Worm (Caenorhabditis elegans) whole organism, early embryonic: ENCODE measurements around the gene ubxn-4.

Source experiments
- B0310.2 ChIP-seq: sonication (generic microtip); optimal IDR thresholded peaks from 2 replicates; lab custom pipeline; 2016; ENCODE audit warnings: mild to moderate bottlenecking, missing genetic modification characterization, missing compliant biosample characterization
- ama-1 ChIP-seq: fragments of 150-350 bp; optimal IDR thresholded peaks from 2 replicates; lab custom pipeline; 2014
- ceh-13 ChIP-seq: fragments of 200-800 bp; sonication (Bioruptor generic); optimal IDR thresholded peaks from 2 replicates; lab custom pipeline; 2018; ENCODE audit warnings: mild to moderate bottlenecking, missing genetic modification characterization, missing compliant biosample characterization
- ceh-36 ChIP-seq: sonication (generic microtip); optimal IDR thresholded peaks from 2 replicates; lab custom pipeline; 2016; ENCODE audit warnings: missing genetic modification characterization, inconsistent platforms, missing compliant biosample characterization
- ets-7 ChIP-seq: sonication (generic microtip); optimal IDR thresholded peaks from 2 replicates; lab custom pipeline; 2016; ENCODE audit warnings: missing genotype, missing genetic modification characterization, missing compliant biosample characterization
- flt-1 ChIP-seq: fragments of 200-800 bp; sonication (Bioruptor generic); IDR thresholded peaks from 2 replicates; pipeline ENCODE4 v1.3.6; 2022; ENCODE audit warnings: missing genetic modification characterization, missing compliant biosample characterization
- pes-1 ChIP-seq: fragments of 200-800 bp; sonication (Bioruptor generic); IDR thresholded peaks from 2 replicates; pipeline ENCODE4 v1.3.6; 2022; ENCODE audit warnings: missing genetic modification reagents, missing genetic modification characterization, missing compliant biosample characterization
- scrt-1 ChIP-seq: fragments of 200-800 bp; sonication (Bioruptor generic); IDR thresholded peaks from 2 replicates; pipeline ENCODE4 v1.3.6; 2022; ENCODE audit warnings: missing genetic modification characterization, missing compliant biosample characterization
- sea-1 ChIP-seq: fragments of 200-800 bp; sonication (Bioruptor generic); conservative IDR thresholded peaks from 2 replicates; pipeline ENCODE4 v1.3.6; 2022; ENCODE audit warnings: missing genetic modification characterization, missing compliant biosample characterization
- tbx-11 ChIP-seq: fragments of 200-800 bp; sonication (Bioruptor generic); IDR thresholded peaks from 2 replicates; pipeline ENCODE4 v1.3.6; 2022; ENCODE audit warnings: missing genetic modification characterization, missing compliant biosample characterization
- tbx-37 ChIP-seq: fragments of 200-800 bp; sonication (Bioruptor generic); conservative IDR thresholded peaks from 2 replicates; pipeline ENCODE4 v1.3.6; 2022; ENCODE audit warnings: missing genetic modification reagents, missing genetic modification characterization, missing compliant biosample characterization
- tra-4 ChIP-seq: sonication (generic microtip); optimal IDR thresholded peaks from 2 replicates; lab custom pipeline; 2017; ENCODE audit warnings: missing genetic modification characterization, missing compliant biosample characterization

DNA sequence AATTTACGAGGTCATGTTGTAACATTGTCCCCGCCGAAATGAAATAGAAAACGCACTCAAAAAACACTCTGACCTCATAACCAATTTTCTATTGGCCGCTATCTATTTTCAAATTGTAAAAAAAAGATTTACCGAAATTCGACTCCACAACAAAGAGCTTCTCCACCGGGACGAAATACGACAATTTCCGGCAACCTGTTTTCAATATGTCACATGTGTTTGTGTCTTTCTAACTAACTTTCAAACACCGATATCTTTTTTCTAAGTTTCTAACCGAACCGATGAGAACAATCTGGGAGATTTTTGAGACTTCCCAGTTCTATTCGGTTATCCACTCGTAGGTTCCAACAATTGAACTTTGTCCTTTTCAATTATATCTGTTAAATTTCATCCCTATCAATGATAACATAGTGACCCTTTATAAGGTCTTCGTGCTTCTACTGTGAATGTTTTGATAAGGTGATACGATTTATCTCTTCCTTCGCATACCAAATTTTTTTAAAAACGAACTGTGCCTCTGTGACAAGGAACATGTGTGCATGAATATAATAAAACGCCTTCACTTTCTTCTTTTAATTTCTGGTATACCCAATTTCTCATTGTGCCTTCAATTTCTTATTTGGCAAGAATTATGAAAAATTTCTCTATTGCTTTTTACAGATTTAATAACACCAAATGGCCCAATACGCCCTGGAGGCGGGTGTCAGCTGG is 33.6 kb downstream of the ubxn-4 start, which contains the start of gene lmbr-1:
- TF ChIP-seq ceh-36 (tag; lab: Kevin White, UChicago) (no peak), ama-1 (lab: Kevin White, UChicago) (no peak), ceh-13 (GFP tag; lab: Kevin White, UChicago) (no peak), flt-1 (no peak), scrt-1 (GFP tag; lab: Robert Waterston, UW) (no peak), sea-1 (GFP tag; lab: Robert Waterston, UW) (no peak), tbx-11 (GFP tag; lab: Robert Waterston, UW) (no peak), ets-7 (tag; lab: Kevin White, UChicago) (no peak), tra-4 (tag; lab: Kevin White, UChicago) (no peak), pes-1 (GFP tag; lab: Robert Waterston, UW) (no peak), tbx-37 (GFP tag; lab: Robert Waterston, UW) (no peak), B0310.2 (tag; lab: Kevin White, UChicago) (no peak)
